Worm (Caenorhabditis elegans) whole organism, L1 larva: ENCODE data around the gene srw-103.

Experiments used
- C16A3.4 ChIP-seq: fragments of 150-350 bp; optimal IDR thresholded peaks from 2 replicates; lab custom pipeline; 2014; ENCODE audit warnings: missing biosample characterization, missing genetic modification characterization
- F16B12.6 ChIP-seq: fragments of 150-350 bp; optimal IDR thresholded peaks from 2 replicates; lab custom pipeline; 2014; ENCODE audit warnings: missing biosample characterization, missing genetic modification characterization
- aly-2 ChIP-seq: fragments of 150-350 bp; optimal IDR thresholded peaks from 2 replicates; lab custom pipeline; 2014; ENCODE audit warnings: missing biosample characterization, missing genetic modification characterization
- ceh-63 ChIP-seq: fragments of 200-800 bp; sonication (Bioruptor generic); optimal IDR thresholded peaks from 2 replicates; lab custom pipeline; 2018; ENCODE audit warnings: mild to moderate bottlenecking, missing genetic modification characterization, missing compliant biosample characterization
- ceh-8 ChIP-seq: fragments of 200-800 bp; sonication (Bioruptor generic); optimal IDR thresholded peaks from 2 replicates; lab custom pipeline; 2018; ENCODE audit warnings: mild to moderate bottlenecking, missing genetic modification characterization, moderate library complexity, missing compliant biosample characterization
- ceh-88 ChIP-seq: fragments of 200-800 bp; sonication (Bioruptor generic); IDR thresholded peaks from 2 replicates; pipeline ENCODE4 v1.3.6; 2022; ENCODE audit warnings: missing genetic modification characterization, missing compliant biosample characterization
- ces-1 ChIP-seq: fragments of 150-350 bp; optimal IDR thresholded peaks from 2 replicates; lab custom pipeline; 2014; ENCODE audit warnings: missing biosample characterization, missing genetic modification reagents, missing genetic modification characterization
- dpl-1 ChIP-seq, 3 experiments: fragments of 150-350 bp in 2 of 3; sonication (generic microtip) in 1 of 3; optimal IDR thresholded peaks; 2 replicates each; lab custom pipeline; 2014 to 2017; ENCODE audit warnings: missing biosample characterization in 3 of 3, missing genetic modification characterization in 3 of 3, missing genetic modification reagents in 3 of 3
- egl-27 ChIP-seq, 2 experiments: fragments of 150-350 bp in 1 of 2; sonication (generic microtip); optimal IDR thresholded peaks; 3 replicates each; lab custom pipeline; 2017 to 2018; ENCODE audit warnings: missing biosample characterization in 2 of 2, missing genetic modification characterization in 2 of 2, missing genetic modification reagents in 2 of 2
- elt-3 ChIP-seq, 6 experiments: fragments of 150-350 bp in 1 of 6; sonication (generic microtip); optimal IDR thresholded peaks; 2 replicates each; lab custom pipeline; 2017 to 2018; ENCODE audit warnings: missing biosample characterization in 6 of 6, missing genetic modification characterization in 6 of 6, inconsistent platforms in 1 of 6
- ets-5 ChIP-seq: fragments of 200-800 bp; sonication (Bioruptor generic); IDR thresholded peaks from 2 replicates; pipeline ENCODE4 v1.3.6; 2022; ENCODE audit warnings: missing genetic modification characterization, missing compliant biosample characterization
- fkh-8 ChIP-seq: sonication (generic microtip); optimal IDR thresholded peaks from 2 replicates; lab custom pipeline; 2016; ENCODE audit warnings: mild to moderate bottlenecking, missing genetic modification characterization, missing compliant biosample characterization
- isw-1 ChIP-seq: fragments of 200-800 bp; sonication (Bioruptor generic); IDR thresholded peaks from 2 replicates; pipeline ENCODE4 v1.3.6; 2022; ENCODE audit warnings: missing genetic modification characterization, missing compliant biosample characterization
- lin-13 ChIP-seq: fragments of 150-350 bp; optimal IDR thresholded peaks from 2 replicates; lab custom pipeline; 2014; ENCODE audit warnings: missing biosample characterization, missing genetic modification reagents, missing genetic modification characterization
- lin-35 ChIP-seq, 2 experiments: fragments of 150-350 bp; optimal IDR thresholded peaks; 2 replicates each; lab custom pipeline; 2014; ENCODE audit warnings: missing biosample characterization in 2 of 2, missing genetic modification characterization in 2 of 2, missing genetic modification reagents in 2 of 2
- nhr-11 ChIP-seq: fragments of 150-350 bp; optimal IDR thresholded peaks from 2 replicates; lab custom pipeline; 2014; ENCODE audit warnings: missing biosample characterization, missing genetic modification characterization
- nhr-12 ChIP-seq: sonication (generic microtip); optimal IDR thresholded peaks from 2 replicates; lab custom pipeline; 2017; ENCODE audit warnings: missing biosample characterization, missing genetic modification characterization
- nhr-47 ChIP-seq: sonication (generic microtip); optimal IDR thresholded peaks from 2 replicates; lab custom pipeline; 2016; ENCODE audit warnings: mild to moderate bottlenecking, missing genetic modification characterization, moderate library complexity, missing compliant biosample characterization
- nhr-76 ChIP-seq: sonication (generic microtip); optimal IDR thresholded peaks from 2 replicates; lab custom pipeline; 2017; ENCODE audit warnings: missing biosample characterization, missing genetic modification characterization
- nhr-77 ChIP-seq: fragments of 150-350 bp; optimal IDR thresholded peaks from 2 replicates; lab custom pipeline; 2014; ENCODE audit warnings: missing biosample characterization, missing genetic modification characterization
- nhr-85 ChIP-seq: sonication (generic microtip); peaks from one replicate; lab custom pipeline; 2016; ENCODE audit warnings: missing genetic modification characterization, inconsistent platforms, missing compliant biosample characterization
- nhr-90 ChIP-seq: sonication (generic microtip); optimal IDR thresholded peaks from 2 replicates; lab custom pipeline; 2016; ENCODE audit warnings: mild to moderate bottlenecking, missing genetic modification characterization, missing compliant biosample characterization; ENCODE audit not compliant: poor library complexity
- pag-3 ChIP-seq: sonication (generic microtip); optimal IDR thresholded peaks from 2 replicates; lab custom pipeline; 2017; ENCODE audit warnings: missing genetic modification characterization, mild to moderate bottlenecking, missing compliant biosample characterization, antibody characterized with exemption, borderline replicate concordance; ENCODE audit not compliant: insufficient read depth
- rnt-1 ChIP-seq: sonication (generic microtip); optimal IDR thresholded peaks from 2 replicates; lab custom pipeline; 2016; ENCODE audit warnings: mild to moderate bottlenecking, missing genetic modification characterization, moderate library complexity, missing compliant biosample characterization
- skn-1 ChIP-seq: fragments of 150-350 bp; optimal IDR thresholded peaks from 2 replicates; lab custom pipeline; 2014; ENCODE audit warnings: missing biosample characterization, missing genetic modification characterization
- sptf-1 ChIP-seq: fragments of 150-350 bp; optimal IDR thresholded peaks from 2 replicates; lab custom pipeline; 2014; ENCODE audit warnings: missing biosample characterization, missing genetic modification characterization
- sup-37 ChIP-seq: fragments of 200-800 bp; sonication (Bioruptor generic); optimal IDR thresholded peaks from 2 replicates; lab custom pipeline; 2018; ENCODE audit warnings: mild to moderate bottlenecking, missing genetic modification characterization, missing compliant biosample characterization
- swsn-7 ChIP-seq: sonication (generic microtip); optimal IDR thresholded peaks from 2 replicates; lab custom pipeline; 2016; ENCODE audit warnings: missing genetic modification characterization, missing compliant biosample characterization
- tlp-1 ChIP-seq: fragments of 150-350 bp; optimal IDR thresholded peaks from 2 replicates; lab custom pipeline; 2014; ENCODE audit warnings: missing biosample characterization, missing genetic modification characterization
- unc-130 ChIP-seq: fragments of 150-350 bp; optimal IDR thresholded peaks from 2 replicates; lab custom pipeline; 2017; ENCODE audit warnings: missing biosample characterization, missing genetic modification characterization, inconsistent platforms
- unc-62 ChIP-seq: fragments of 150-350 bp; optimal IDR thresholded peaks from 2 replicates; lab custom pipeline; 2014; ENCODE audit warnings: missing biosample characterization, missing genetic modification reagents, missing genetic modification characterization
- unc-86 ChIP-seq: sonication (generic microtip); optimal IDR thresholded peaks from 2 replicates; lab custom pipeline; 2016; ENCODE audit warnings: missing genetic modification characterization, missing compliant biosample characterization
- unc-98 ChIP-seq: fragments of 200-800 bp; sonication (Bioruptor generic); IDR thresholded peaks from 2 replicates; pipeline ENCODE4 v1.3.6; 2022; ENCODE audit warnings: missing genetic modification characterization, missing compliant biosample characterization
- zip-4 ChIP-seq: fragments of 200-800 bp; sonication (Bioruptor generic); optimal IDR thresholded peaks from 2 replicates; lab custom pipeline; 2018; ENCODE audit warnings: mild to moderate bottlenecking, missing genetic modification characterization, moderate library complexity, missing compliant biosample characterization
- ztf-11 ChIP-seq, 2 experiments: sonication (generic microtip); optimal IDR thresholded peaks; 2 replicates each; lab custom pipeline; 2016 to 2017; ENCODE audit warnings: missing genetic modification characterization in 2 of 2, missing biosample characterization in 1 of 2, missing compliant biosample characterization in 1 of 2

srw-103 gene

ce11 chrV:1743205-1743870 is 26.3 kb downstream of the srw-103 start, which contains the start of gene nhr-256 (continued):
- peak; percentile 68 for TF ChIP-seq nhr-90 (tag; lab: Kevin White, UChicago)
- TF ChIP-seq fkh-8 = peak; percentile 50
- TF ChIP-seq unc-62 (GFP tag; lab: Kevin White, UChicago) = no peak
- peak; percentile 37 for TF ChIP-seq skn-1

ce11 chrV:1749053-1749452 is 32.1 kb downstream of the srw-103 start, which contains the start of gene ZK697.8:
Gene ZK697.8 (minus strand): TSS chrV:1749153.
- TF ChIP-seq aly-2 (tag; lab: Kevin White, UChicago) (no peak), sptf-1 (tag; lab: Kevin White, UChicago) (no peak), lin-13 (GFP tag; lab: Kevin White, UChicago) (no peak), nhr-12 (tag; lab: Kevin White, UChicago) (no peak), elt-3 (tag; optimal IDR thresholded peaks at IDR 0.05; lab: Kevin White, UChicago) (no peak), zip-4 (GFP tag; lab: Kevin White, UChicago) (no peak), ces-1 (no peak), unc-130 (tag; lab: Kevin White, UChicago) (no peak), nhr-90 (tag; lab: Kevin White, UChicago) (no peak), F16B12.6 (no peak), ceh-8 (GFP tag; lab: Kevin White, UChicago) (no peak), tlp-1 (tag; lab: Kevin White, UChicago) (no peak), nhr-11 (tag; lab: Kevin White, UChicago) (no peak), lin-35 (GFP tag; optimal IDR thresholded peaks at IDR 0.05; lab: Kevin White, UChicago) (no peak), nhr-77 (tag; lab: Kevin White, UChicago) (no peak), ceh-88 (no peak), isw-1 (GFP tag; lab: Robert Waterston, UW) (no peak), ceh-63 (GFP tag; lab: Kevin White, UChicago) (no peak), unc-62 (GFP tag; lab: Kevin White, UChicago) (no peak)

ce11 chrV:1751449-1751848 is 34.5 kb downstream of the srw-103 start, which contains the start of gene srh-199:
Gene srh-199 (minus strand): TSS chrV:1751549.
- TF ChIP-seq tlp-1 (tag; lab: Kevin White, UChicago) = no peak
- TF ChIP-seq zip-4 (GFP tag; lab: Kevin White, UChicago) = no peak
- no peak for TF ChIP-seq nhr-12 (tag; lab: Kevin White, UChicago)
- TF ChIP-seq nhr-47 = no peak
- TF ChIP-seq rnt-1 (tag; lab: Kevin White, UChicago) = no peak
- no peak for TF ChIP-seq ceh-63 (GFP tag; lab: Kevin White, UChicago)
- no peak for TF ChIP-seq dpl-1 (GFP tag; optimal IDR thresholded peaks at IDR 0.05; lab: Kevin White, UChicago)
- no peak for TF ChIP-seq pag-3 (tag; lab: Kevin White, UChicago)
- no peak for TF ChIP-seq C16A3.4 (tag; lab: Kevin White, UChicago)
- no peak for TF ChIP-seq nhr-76 (tag; lab: Kevin White, UChicago)
- TF ChIP-seq unc-98 = no peak
- no peak for TF ChIP-seq egl-27 (tag; optimal IDR thresholded peaks at IDR 0.05; lab: Kevin White, UChicago)
- TF ChIP-seq unc-86 = no peak
- no peak for TF ChIP-seq lin-13 (GFP tag; lab: Kevin White, UChicago)
- no peak for TF ChIP-seq ztf-11 (tag; optimal IDR thresholded peaks at IDR 0.05; lab: Kevin White, UChicago)
- TF ChIP-seq nhr-85 (tag; lab: Kevin White, UChicago) = no peak

- TF ChIP-seq lin-13 (GFP tag; lab: Kevin White, UChicago) (no peak), swsn-7 (tag; lab: Kevin White, UChicago) (no peak), sup-37 (no peak), skn-1 (no peak), ets-5 (GFP tag; lab: Robert Waterston, UW) (no peak), rnt-1 (tag; lab: Kevin White, UChicago) (no peak)
Observed at ce11 chrV:1752496-1752895, 35.5 kb downstream of the srw-103 start, which contains the start of gene ZK697.1. Gene ZK697.1 (plus strand): TSS chrV:1752796.
